Fruit fly (Drosophila melanogaster): ENCODE data around the gene CG4911.

CG4911 gene

DNA sequence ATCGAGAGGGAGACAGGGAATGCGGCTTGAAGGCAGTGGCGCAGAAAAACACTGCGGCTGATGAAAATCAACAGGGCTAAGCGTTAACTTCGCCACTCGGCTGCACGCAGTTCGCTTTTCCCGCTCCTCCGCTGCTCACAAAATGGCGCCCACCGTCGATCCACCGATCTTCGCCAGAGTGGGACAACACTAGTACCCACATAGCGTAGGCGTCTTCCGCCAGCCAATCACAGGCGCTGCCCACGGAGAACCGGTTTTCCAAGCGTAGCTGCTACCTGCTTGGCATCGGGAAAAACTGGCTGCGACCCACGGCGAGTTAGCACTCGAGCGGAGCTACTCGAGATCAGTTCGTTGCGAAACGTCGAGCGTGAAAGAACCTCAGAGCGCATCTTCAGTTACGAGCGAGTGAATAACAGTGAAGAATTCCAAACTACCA lies 31.5 kb downstream of the CG4911 start, which contains the start of gene Doc1 (continued):
- no peak for TF ChIP-seq ato (GFP tag; IDR thresholded peaks at IDR 0.05; ENCODE audit: partially characterized antibody)
- no peak for TF ChIP-seq gsb (GFP tag; IDR thresholded peaks at IDR 0.05)
- TF ChIP-seq Sin3A (optimal IDR thresholded peaks at IDR 0.05): no peak
- TF ChIP-seq Hr51 (GFP tag; optimal IDR thresholded peaks at IDR 0.05): no peak
- TF ChIP-seq Sox102F (GFP tag; optimal IDR thresholded peaks at IDR 0.05): no peak
- no peak for TF ChIP-seq Hsf (GFP tag; optimal IDR thresholded peaks at IDR 0.05)
- TF ChIP-seq lola (GFP tag; optimal IDR thresholded peaks at IDR 0.05): no peak
- TF ChIP-seq Optix (GFP tag; IDR thresholded peaks at IDR 0.05): no peak
- no peak for TF ChIP-seq CG18619 (GFP tag; optimal IDR thresholded peaks at IDR 0.05)
- TF ChIP-seq CG9609 (GFP tag; optimal IDR thresholded peaks at IDR 0.05): no peak
- TF ChIP-seq CG15514 (GFP tag; optimal IDR thresholded peaks at IDR 0.05): no peak
- peak; percentile 21 for TF ChIP-seq zen (tag; optimal IDR thresholded peaks at IDR 0.05)
- TF ChIP-seq CG11085 (GFP tag; IDR thresholded peaks at IDR 0.05): no peak
- peak; percentile 54 for TF ChIP-seq sens (GFP tag)
- TF ChIP-seq CG14014 (GFP tag; IDR thresholded peaks at IDR 0.05): no peak
- no peak for TF ChIP-seq CG9932 (GFP tag; IDR thresholded peaks at IDR 0.05)
- no peak for TF ChIP-seq HmgD (GFP tag; optimal IDR thresholded peaks at IDR 0.05)
- no peak for TF ChIP-seq Dip2 (GFP tag; IDR thresholded peaks at IDR 0.05)
- TF ChIP-seq danr (GFP tag; IDR thresholded peaks at IDR 0.05): no peak
- TF ChIP-seq wek (GFP tag; optimal IDR thresholded peaks at IDR 0.05): no peak
- no peak for TF ChIP-seq Dll (GFP tag; IDR thresholded peaks at IDR 0.05; ENCODE audit: partially characterized antibody)
- no peak for TF ChIP-seq ftz-f1 (GFP tag; optimal IDR thresholded peaks at IDR 0.05)
- TF ChIP-seq Ravus (GFP tag; IDR thresholded peaks at IDR 0.05): no peak
- TF ChIP-seq Xrp1 (GFP tag; IDR thresholded peaks at IDR 0.05): no peak
- no peak for TF ChIP-seq odd (GFP tag; optimal IDR thresholded peaks at IDR 0.05)
- peak; percentile 66 for TF ChIP-seq phol (tag; optimal IDR thresholded peaks at IDR 0.05)
- TF ChIP-seq CG8281 (tag; optimal IDR thresholded peaks at IDR 0.05): no peak
- TF ChIP-seq cg (GFP tag; optimal IDR thresholded peaks at IDR 0.05): peak; percentile 38
- TF ChIP-seq CG10321 (GFP tag; IDR thresholded peaks at IDR 0.05): peak; percentile 96
- no peak for TF ChIP-seq CG7745 (tag; optimal IDR thresholded peaks at IDR 0.05)
- peak; percentile 73 for TF ChIP-seq Jarid2 (GFP tag; optimal IDR thresholded peaks at IDR 0.05)
- no peak for TF ChIP-seq run (tag; optimal IDR thresholded peaks at IDR 0.05)
- no peak for TF ChIP-seq Hr39 (optimal IDR thresholded peaks at IDR 0.05)
- TF ChIP-seq gro (GFP tag; optimal IDR thresholded peaks at IDR 0.05): no peak
- no peak for TF ChIP-seq CG1647 (GFP tag; optimal IDR thresholded peaks at IDR 0.05)
- TF ChIP-seq CG7963 (GFP tag; IDR thresholded peaks at IDR 0.05; ENCODE audit: partially characterized antibody): no peak
- no peak for TF ChIP-seq CG9876 (GFP tag; optimal IDR thresholded peaks at IDR 0.05)
- 0 out of 3 replicates have a peak, but pooled peaks have one; percentile 19 for TF ChIP-seq CG6175 (GFP tag; IDR thresholded peaks at IDR 0.05)
- no peak for TF ChIP-seq Ssrp (tag; optimal IDR thresholded peaks at IDR 0.05)
- no peak for TF ChIP-seq gcm2 (GFP tag; optimal IDR thresholded peaks at IDR 0.05)
- no peak for TF ChIP-seq CG31388 (GFP tag; optimal IDR thresholded peaks at IDR 0.05)
- TF ChIP-seq twi (tag; optimal IDR thresholded peaks at IDR 0.05): peak; percentile 11
- TF ChIP-seq otp (GFP tag; IDR thresholded peaks at IDR 0.05): 0 out of 3 replicates have a peak, but pooled peaks have one; percentile 12
- peak; percentile 58; the same call in 1 of the 2 replicates for TF ChIP-seq vvl (GFP tag; IDR thresholded peaks at IDR 0.05)
- no peak for TF ChIP-seq sc (optimal IDR thresholded peaks at IDR 0.05)
- no peak for TF ChIP-seq sc (GFP tag; optimal IDR thresholded peaks at IDR 0.05)
- TF ChIP-seq ac (GFP tag; optimal IDR thresholded peaks at IDR 0.05): no peak
- TF ChIP-seq Dfd (GFP tag; optimal IDR thresholded peaks at IDR 0.05): no peak
- TF ChIP-seq NC2α (GFP tag; optimal IDR thresholded peaks at IDR 0.05): no peak
- TF ChIP-seq Vsx1 (GFP tag; optimal IDR thresholded peaks at IDR 0.05): no peak
- peak; percentile 29 for TF ChIP-seq sd (tag; optimal IDR thresholded peaks at IDR 0.05)
- peak; percentile 90 for TF ChIP-seq CG1832 (GFP tag; optimal IDR thresholded peaks at IDR 0.05)
